Worm (Caenorhabditis elegans): ENCODE measurements around the gene pcs-1.

DNA sequence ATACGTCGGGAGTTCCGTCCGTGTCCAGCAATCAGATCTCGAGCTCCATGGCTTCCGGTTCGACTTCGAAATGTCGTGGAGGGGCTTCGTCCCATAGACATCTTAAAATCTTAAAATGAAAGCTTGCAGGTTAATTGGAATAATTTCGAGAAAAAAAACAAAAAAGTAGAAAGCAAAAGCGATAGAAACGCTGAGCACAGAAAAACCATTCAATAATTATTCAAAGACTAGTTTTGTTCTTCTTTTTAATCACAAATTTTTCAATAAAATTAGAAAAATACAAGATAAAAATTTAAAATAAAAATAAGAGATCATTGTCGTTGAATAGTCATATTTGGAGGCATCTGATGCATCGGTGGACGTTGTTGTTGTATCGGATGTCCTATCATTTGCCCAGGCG lies 50.6 kb downstream of the pcs-1 start, which contains the start of gene age-1:
- TF ChIP-seq sem-2 (GFP tag; optimal IDR thresholded peaks at IDR 0.05) (no peak), tbx-8 (GFP tag; optimal IDR thresholded peaks at IDR 0.05) (no peak), ceh-39 (tag; optimal IDR thresholded peaks at IDR 0.05) (no peak), M03D4.4 (tag; optimal IDR thresholded peaks at IDR 0.05) (no peak), unc-39 (tag; optimal IDR thresholded peaks at IDR 0.05) (no peak), elt-3 (tag; optimal IDR thresholded peaks at IDR 0.05) (no peak), nhr-237 (tag; optimal IDR thresholded peaks at IDR 0.05) (no peak), lin-32 (GFP tag; optimal IDR thresholded peaks at IDR 0.05) (no peak), nhr-12 (tag; optimal IDR thresholded peaks at IDR 0.05) (no peak), mep-1 (tag; optimal IDR thresholded peaks at IDR 0.05) (no peak)
